Worm (Caenorhabditis elegans): ENCODE data around the gene C05D12.1.

The C05D12.1 gene

DNA sequence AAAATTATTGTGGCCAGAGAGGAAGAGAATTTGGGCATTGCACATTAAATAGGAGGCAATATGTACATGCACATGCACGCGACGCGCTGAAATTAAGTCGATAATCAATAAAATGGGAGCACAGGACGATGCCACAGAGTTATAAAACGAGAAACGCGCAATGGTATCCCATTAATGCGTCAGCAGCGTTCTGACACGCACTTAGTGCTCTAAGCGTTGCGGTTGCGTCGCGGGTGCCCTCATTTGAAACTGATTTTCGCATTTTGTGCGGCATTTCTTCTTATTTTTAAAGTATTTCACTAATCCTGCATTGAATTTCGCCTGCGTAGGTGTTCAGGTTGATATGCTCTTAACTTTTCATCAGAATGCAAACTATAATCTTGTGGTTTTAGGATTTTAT is 37.5 kb upstream of the C05D12.1 start, which contains the start of gene rsp-1 (continued):
- peak; percentile 100 for TF ChIP-seq madf-3 (GFP tag; IDR thresholded peaks at IDR 0.05)
- no peak for TF ChIP-seq ztf-3 (GFP tag; optimal IDR thresholded peaks at IDR 0.05)
- no peak for TF ChIP-seq F55B11.4 (tag; optimal IDR thresholded peaks at IDR 0.05; ENCODE audit: borderline replicate concordance, insufficient read depth)
- TF ChIP-seq tbp1 (GFP tag; optimal IDR thresholded peaks at IDR 0.05) = peak; percentile 72
- TF ChIP-seq dpff-1 (tag; optimal IDR thresholded peaks at IDR 0.05) = no peak
- TF ChIP-seq madf-10 (tag; optimal IDR thresholded peaks at IDR 0.05) = peak; percentile 80
- peak; percentile 71 for TF ChIP-seq ztf-26 (tag; optimal IDR thresholded peaks at IDR 0.05)
- TF ChIP-seq ceh-27 (GFP tag; optimal IDR thresholded peaks at IDR 0.05) = peak; percentile 85
- TF ChIP-seq F23B12.7 (tag; optimal IDR thresholded peaks at IDR 0.05; ENCODE audit: insufficient read depth) = peak; percentile 85
- TF ChIP-seq ceh-40 (GFP tag; IDR thresholded peaks at IDR 0.05) = no peak
- no peak for TF ChIP-seq Y79H2A.3 (GFP tag; conservative IDR thresholded peaks at IDR 0.05)
- peak; percentile 64 for TF ChIP-seq chd-7 (tag; optimal IDR thresholded peaks at IDR 0.05)
- TF ChIP-seq Y53G8AR.9 (GFP tag; conservative IDR thresholded peaks at IDR 0.05) = peak; percentile 93
- no peak for TF ChIP-seq rec-8 (tag; optimal IDR thresholded peaks at IDR 0.05)
- TF ChIP-seq unc-62 (GFP tag; optimal IDR thresholded peaks at IDR 0.05) = no peak
- TF ChIP-seq ztf-6 (GFP tag; IDR thresholded peaks at IDR 0.05) = 0 out of 2 replicates have a peak, but pooled peaks have one; percentile 26
- TF ChIP-seq lir-1 (GFP tag; conservative IDR thresholded peaks at IDR 0.05) = 0 out of 2 replicates have a peak, but pooled peaks have one; percentile 39
- no peak for TF ChIP-seq hlh-12 (tag; optimal IDR thresholded peaks at IDR 0.05)
- no peak for TF ChIP-seq ztf-25 (GFP tag; IDR thresholded peaks at IDR 0.05)
- peak; percentile 93 for TF ChIP-seq lin-54 (GFP tag; optimal IDR thresholded peaks at IDR 0.05)
- TF ChIP-seq madf-8 (GFP tag; conservative IDR thresholded peaks at IDR 0.05) = peak; percentile 57
- no peak for TF ChIP-seq bed-1 (GFP tag; IDR thresholded peaks at IDR 0.05)
- no peak for TF ChIP-seq aptf-3 (GFP tag; IDR thresholded peaks at IDR 0.05)
- TF ChIP-seq ZK185.1 (tag; optimal IDR thresholded peaks at IDR 0.05; ENCODE audit: poor library complexity, severe bottlenecking) = peak; percentile 80
- peak; percentile 82 for TF ChIP-seq athp-1 (tag; optimal IDR thresholded peaks at IDR 0.05)
- TF ChIP-seq nfya-1 (tag; optimal IDR thresholded peaks at IDR 0.05; ENCODE audit: borderline replicate concordance, insufficient read depth) = no peak
- no peak for TF ChIP-seq akir-1 (GFP tag; optimal IDR thresholded peaks at IDR 0.05)
- TF ChIP-seq C06A6.2 (GFP tag; conservative IDR thresholded peaks at IDR 0.05) = peak; percentile 45; the same call in 1 of the 2 replicates
- TF ChIP-seq egl-44 (GFP tag; IDR thresholded peaks at IDR 0.05) = 0 out of 2 replicates have a peak, but pooled peaks have one; percentile 29
- peak; percentile 83 for TF ChIP-seq B0336.3 (GFP tag; IDR thresholded peaks at IDR 0.05)
- peak; percentile 81 for TF ChIP-seq Y67H2A.10 (GFP tag; conservative IDR thresholded peaks at IDR 0.05)
- peak; percentile 56 for TF ChIP-seq dpl-1 (GFP tag; optimal IDR thresholded peaks at IDR 0.05)
- no peak for TF ChIP-seq sea-2 (GFP tag; IDR thresholded peaks at IDR 0.05)
- peak; percentile 88 for TF ChIP-seq K11D2.4 (GFP tag; IDR thresholded peaks at IDR 0.05)
- TF ChIP-seq snpc-1.3 (tag; optimal IDR thresholded peaks at IDR 0.05; ENCODE audit: insufficient read depth) = peak; percentile 72
- no peak for TF ChIP-seq pha-4 (tag; optimal IDR thresholded peaks at IDR 0.05)
- no peak for TF ChIP-seq mes-4 (tag; optimal IDR thresholded peaks at IDR 0.05)
- no peak for TF ChIP-seq F39B2.1 (GFP tag; IDR thresholded peaks at IDR 0.05)
- no peak for TF ChIP-seq nfya-2 (GFP tag; IDR thresholded peaks at IDR 0.05)
- peak; percentile 79 for TF ChIP-seq let-526 (GFP tag; IDR thresholded peaks at IDR 0.05)
- TF ChIP-seq ceh-91 (GFP tag; IDR thresholded peaks at IDR 0.05) = peak; percentile 73
- TF ChIP-seq ceh-79 (tag; optimal IDR thresholded peaks at IDR 0.05) = no peak
- TF ChIP-seq nhr-120 (GFP tag; IDR thresholded peaks at IDR 0.05) = no peak
- no peak for TF ChIP-seq hmg-20 (GFP tag; IDR thresholded peaks at IDR 0.05)
- 0 out of 2 replicates have a peak, but pooled peaks have one; percentile 30 for TF ChIP-seq egl-18 (GFP tag; IDR thresholded peaks at IDR 0.05)
- no peak for TF ChIP-seq ceh-58 (GFP tag; IDR thresholded peaks at IDR 0.05)
- TF ChIP-seq tlf-1 (GFP tag; optimal IDR thresholded peaks at IDR 0.05) = peak; percentile 87
- TF ChIP-seq mel-28 (tag; optimal IDR thresholded peaks at IDR 0.05; ENCODE audit: borderline replicate concordance) = no peak
